Fruit fly (Drosophila melanogaster) whole organism, embryonic: ENCODE data around the gene CG10431.

Experiments
- Adf1 ChIP-seq: fragments of 200-800 bp; sonication (Bioruptor generic); IDR thresholded peaks from 2 replicates; pipeline ENCODE4 v1.3.6; 2022; ENCODE audit warnings: missing biosample characterization, missing genetic modification characterization
- Blimp-1 ChIP-seq: fragments of 200-800 bp; sonication (Bioruptor generic); optimal IDR thresholded peaks from 3 replicates; lab custom pipeline; 2018; ENCODE audit warnings: missing biosample characterization, missing genetic modification characterization, mild to moderate bottlenecking, moderate library complexity, missing genetic modification reagents
- CG1024 ChIP-seq: fragments of 200-800 bp; sonication (Bioruptor generic); IDR thresholded peaks from 2 replicates; pipeline ENCODE4 v1.3.6; 2022; ENCODE audit warnings: missing biosample characterization, missing genetic modification characterization
- CG10431 ChIP-seq: fragments of 200-800 bp; sonication (Bioruptor generic); optimal IDR thresholded peaks from 3 replicates; lab custom pipeline; 2018; ENCODE audit warnings: missing biosample characterization, mild to moderate bottlenecking, missing genetic modification characterization
- CG10979 ChIP-seq: fragments of 200-800 bp; sonication (Bioruptor generic); optimal IDR thresholded peaks from 2 replicates; lab custom pipeline; 2018; ENCODE audit warnings: missing biosample characterization, mild to moderate bottlenecking, missing genetic modification characterization, moderate library complexity
- CG11093 ChIP-seq: fragments of 200-800 bp; sonication (Bioruptor generic); IDR thresholded peaks from 3 replicates; pipeline ENCODE4 v1.3.6; 2022; ENCODE audit warnings: missing biosample characterization, missing genetic modification characterization
- CG12219 ChIP-seq: fragments of 200-800 bp; sonication (Bioruptor generic); optimal IDR thresholded peaks from 3 replicates; lab custom pipeline; 2018; ENCODE audit warnings: missing biosample characterization, mild to moderate bottlenecking, missing genetic modification characterization
- CG17802 ChIP-seq: fragments of 200-800 bp; sonication (Bioruptor generic); optimal IDR thresholded peaks from 2 replicates; lab custom pipeline; 2018; ENCODE audit warnings: missing biosample characterization, mild to moderate bottlenecking, missing genetic modification characterization, moderate library complexity
- CG18262 ChIP-seq: fragments of 200-800 bp; optimal IDR thresholded peaks from 3 replicates; lab custom pipeline; 2019; ENCODE audit warnings: missing biosample characterization, mild to moderate bottlenecking, missing genetic modification characterization, moderate library complexity
- CG18619 ChIP-seq: fragments of 200-800 bp; sonication (Bioruptor generic); optimal IDR thresholded peaks from 3 replicates; lab custom pipeline; 2017; ENCODE audit warnings: missing biosample characterization, mild to moderate bottlenecking, missing genetic modification characterization
- CG32767 ChIP-seq: fragments of 200-800 bp; sonication (Bioruptor generic); IDR thresholded peaks from 2 replicates; pipeline ENCODE4 v1.3.6; 2022; ENCODE audit warnings: missing biosample characterization, missing genetic modification characterization
- CG32772 ChIP-seq: fragments of 200-800 bp; sonication (Bioruptor generic); IDR thresholded peaks from 2 replicates; pipeline ENCODE4 v1.3.6; 2022; ENCODE audit warnings: missing biosample characterization, missing genetic modification characterization
- CG3995 ChIP-seq: fragments of 200-800 bp; sonication (Bioruptor generic); optimal IDR thresholded peaks from 3 replicates; lab custom pipeline; 2016; ENCODE audit warnings: missing biosample characterization, missing genetic modification characterization
- CG6813 ChIP-seq: fragments of 200-800 bp; sonication (Bioruptor generic); optimal IDR thresholded peaks from 2 replicates; lab custom pipeline; 2017; ENCODE audit warnings: missing biosample characterization, missing genetic modification characterization, mild to moderate bottlenecking, moderate library complexity, missing genetic modification reagents
- CG8359 ChIP-seq: fragments of 200-800 bp; sonication (Bioruptor generic); optimal IDR thresholded peaks from 2 replicates; lab custom pipeline; 2017; ENCODE audit warnings: missing biosample characterization, mild to moderate bottlenecking, missing genetic modification characterization, borderline replicate concordance
- CG8388 ChIP-seq: fragments of 200-800 bp; sonication (Bioruptor generic); optimal IDR thresholded peaks from 2 replicates; lab custom pipeline; 2019; ENCODE audit warnings: missing biosample characterization, mild to moderate bottlenecking, missing genetic modification characterization, moderate library complexity
- CG8924 ChIP-seq: fragments of 200-800 bp; optimal IDR thresholded peaks from 3 replicates; lab custom pipeline; 2019; ENCODE audit warnings: missing biosample characterization, mild to moderate bottlenecking, missing genetic modification characterization, moderate library complexity
- CG9797 ChIP-seq: fragments of 200-800 bp; sonication (Bioruptor generic); optimal IDR thresholded peaks from 3 replicates; lab custom pipeline; 2018; ENCODE audit warnings: missing biosample characterization, mild to moderate bottlenecking, missing genetic modification characterization
- Doc3 ChIP-seq: fragments of 200-800 bp; sonication (Bioruptor generic); IDR thresholded peaks from 3 replicates; pipeline ENCODE4 v1.3.6; 2022; ENCODE audit warnings: missing biosample characterization, missing genetic modification characterization; ENCODE audit not compliant: partially characterized antibody
- E2f2 ChIP-seq: fragments of 200-800 bp; sonication (Bioruptor generic); IDR thresholded peaks from 2 replicates; pipeline ENCODE4 v1.3.6; 2022; ENCODE audit warnings: missing biosample characterization, missing genetic modification characterization
- ERR ChIP-seq: fragments of 200-800 bp; sonication (Bioruptor generic); optimal IDR thresholded peaks from 2 replicates; lab custom pipeline; 2016; ENCODE audit warnings: missing biosample characterization, missing genetic modification characterization
- Hand ChIP-seq: fragments of 200-800 bp; sonication (Bioruptor generic); optimal IDR thresholded peaks from 2 replicates; lab custom pipeline; 2017; ENCODE audit warnings: mild to moderate bottlenecking, missing biosample characterization, missing genetic modification reagents, missing genetic modification characterization
- Hmx ChIP-seq: fragments of 200-800 bp; sonication (Bioruptor generic); optimal IDR thresholded peaks from 2 replicates; lab custom pipeline; 2016; ENCODE audit warnings: missing biosample characterization, missing genetic modification characterization
- MTF-1 ChIP-seq: fragments of 200-800 bp; sonication (Bioruptor generic); optimal IDR thresholded peaks from 2 replicates; lab custom pipeline; 2018; ENCODE audit warnings: missing biosample characterization, mild to moderate bottlenecking, missing genetic modification characterization, borderline replicate concordance
- Oli ChIP-seq: fragments of 200-800 bp; sonication (Bioruptor generic); optimal IDR thresholded peaks from 2 replicates; lab custom pipeline; 2018; ENCODE audit warnings: missing biosample characterization, mild to moderate bottlenecking, missing genetic modification characterization, moderate library complexity
- Ssrp ChIP-seq: fragments of 200-800 bp; sonication (Bioruptor generic); optimal IDR thresholded peaks from 2 replicates; lab custom pipeline; 2018; ENCODE audit warnings: missing biosample characterization, mild to moderate bottlenecking, missing genetic modification characterization, moderate library complexity
- Xbp1 ChIP-seq: fragments of 200-800 bp; sonication (Bioruptor generic); optimal IDR thresholded peaks from 3 replicates; lab custom pipeline; 2016; ENCODE audit warnings: missing biosample characterization, mild to moderate bottlenecking, missing genetic modification characterization
- ato ChIP-seq: fragments of 200-800 bp; sonication (Bioruptor generic); IDR thresholded peaks from 2 replicates; pipeline ENCODE4 v1.3.6; 2022; ENCODE audit warnings: missing biosample characterization, missing genetic modification characterization; ENCODE audit not compliant: partially characterized antibody
- bcd ChIP-seq: fragments of 200-800 bp; sonication (Bioruptor generic); optimal IDR thresholded peaks from 2 replicates; lab custom pipeline; 2017; ENCODE audit warnings: missing biosample characterization, mild to moderate bottlenecking, missing genetic modification characterization
- caup ChIP-seq: fragments of 200-800 bp; sonication (Bioruptor generic); optimal IDR thresholded peaks from 3 replicates; lab custom pipeline; 2017; ENCODE audit warnings: missing biosample characterization, mild to moderate bottlenecking, missing genetic modification characterization, moderate library complexity; ENCODE audit not compliant: severe bottlenecking
- chinmo ChIP-seq: fragments of 200-800 bp; sonication (Bioruptor generic); IDR thresholded peaks from 4 replicates; pipeline ENCODE4 v1.3.6; 2022; ENCODE audit warnings: missing biosample characterization, missing genetic modification characterization; ENCODE audit not compliant: partially characterized antibody
- disco-r ChIP-seq: fragments of 200-800 bp; sonication (Bioruptor generic); optimal IDR thresholded peaks from 2 replicates; lab custom pipeline; 2016; ENCODE audit warnings: missing biosample characterization, missing genetic modification characterization
- en ChIP-seq: fragments of 200-800 bp; sonication (Bioruptor generic); optimal IDR thresholded peaks from 2 replicates; lab custom pipeline; 2016; ENCODE audit warnings: missing biosample characterization, missing genetic modification characterization
- eve ChIP-seq, 2 experiments: fragments of >200 bp; optimal IDR thresholded peaks; 2 replicates each; lab custom pipeline; 2017; ENCODE audit warnings: missing biosample characterization in 2 of 2, missing genetic modification characterization in 2 of 2
- fu2 ChIP-seq: fragments of 200-800 bp; sonication (Bioruptor generic); optimal IDR thresholded peaks from 2 replicates; lab custom pipeline; 2016; ENCODE audit warnings: missing biosample characterization, missing genetic modification characterization
- gcm ChIP-seq: fragments of 200-800 bp; sonication (Bioruptor generic); optimal IDR thresholded peaks from 2 replicates; lab custom pipeline; 2019; ENCODE audit warnings: missing biosample characterization, mild to moderate bottlenecking, missing genetic modification characterization, moderate library complexity
- h ChIP-seq: fragments of >200 bp; optimal IDR thresholded peaks from 2 replicates; lab custom pipeline; 2017
- jumu ChIP-seq: fragments of 200-800 bp; sonication (Bioruptor generic); optimal IDR thresholded peaks from 3 replicates; lab custom pipeline; 2016; ENCODE audit warnings: missing biosample characterization, missing genetic modification characterization
- lola ChIP-seq, 3 experiments: fragments of >200 bp in 2 of 3; fragments of 200-800 bp in 1 of 3; sonication (Bioruptor generic) in 1 of 3; optimal IDR thresholded peaks; 2 replicates each; lab custom pipeline; 2017 to 2019; ENCODE audit warnings: missing biosample characterization in 3 of 3, missing genetic modification characterization in 3 of 3, mild to moderate bottlenecking in 1 of 3, moderate library complexity in 1 of 3
- nerfin-2 ChIP-seq: fragments of 200-800 bp; sonication (Bioruptor generic); IDR thresholded peaks from 2 replicates; pipeline ENCODE4 v1.3.6; 2022; ENCODE audit warnings: missing biosample characterization, missing genetic modification characterization; ENCODE audit not compliant: partially characterized antibody
- rib ChIP-seq: fragments of 200-800 bp; sonication (Bioruptor generic); IDR thresholded peaks from 2 replicates; pipeline ENCODE4 v1.3.6; 2022; ENCODE audit warnings: missing biosample characterization, missing genetic modification characterization
- row ChIP-seq: fragments of 200-800 bp; sonication (Bioruptor generic); IDR thresholded peaks from 3 replicates; pipeline ENCODE4 v1.3.6; 2022; ENCODE audit warnings: missing biosample characterization, missing genetic modification characterization
- sens-2 ChIP-seq: fragments of 200-800 bp; sonication (Bioruptor generic); IDR thresholded peaks from 2 replicates; pipeline ENCODE4 v1.3.6; 2022; ENCODE audit warnings: missing biosample characterization, missing genetic modification characterization
- sim ChIP-seq: fragments of 200-800 bp; sonication (Bioruptor generic); IDR thresholded peaks from 2 replicates; pipeline ENCODE4 v1.3.6; 2022; ENCODE audit warnings: missing biosample characterization, missing genetic modification characterization
- unc-4 ChIP-seq: fragments of 200-800 bp; sonication (Bioruptor generic); IDR thresholded peaks from 2 replicates; pipeline ENCODE4 v1.3.6; 2022; ENCODE audit warnings: missing biosample characterization, missing genetic modification characterization; ENCODE audit not compliant: partially characterized antibody
- wdn ChIP-seq: fragments of 200-800 bp; sonication (Bioruptor generic); IDR thresholded peaks from 2 replicates; pipeline ENCODE4 v1.3.6; 2022; ENCODE audit warnings: missing biosample characterization, missing genetic modification characterization
- zen ChIP-seq: fragments of 200-800 bp; sonication (Bioruptor generic); optimal IDR thresholded peaks from 3 replicates; lab custom pipeline; 2018; ENCODE audit warnings: missing biosample characterization, mild to moderate bottlenecking, missing genetic modification characterization, moderate library complexity
- zf30C ChIP-seq: fragments of 200-800 bp; sonication (Bioruptor generic); optimal IDR thresholded peaks from 3 replicates; lab custom pipeline; 2018; ENCODE audit warnings: missing biosample characterization, mild to moderate bottlenecking, missing genetic modification characterization
- zfh1 ChIP-seq: fragments of 200-800 bp; sonication (Bioruptor generic); IDR thresholded peaks from 3 replicates; pipeline ENCODE4 v1.3.6; 2022; ENCODE audit warnings: missing biosample characterization, missing genetic modification characterization

The CG10431 gene

DNA sequence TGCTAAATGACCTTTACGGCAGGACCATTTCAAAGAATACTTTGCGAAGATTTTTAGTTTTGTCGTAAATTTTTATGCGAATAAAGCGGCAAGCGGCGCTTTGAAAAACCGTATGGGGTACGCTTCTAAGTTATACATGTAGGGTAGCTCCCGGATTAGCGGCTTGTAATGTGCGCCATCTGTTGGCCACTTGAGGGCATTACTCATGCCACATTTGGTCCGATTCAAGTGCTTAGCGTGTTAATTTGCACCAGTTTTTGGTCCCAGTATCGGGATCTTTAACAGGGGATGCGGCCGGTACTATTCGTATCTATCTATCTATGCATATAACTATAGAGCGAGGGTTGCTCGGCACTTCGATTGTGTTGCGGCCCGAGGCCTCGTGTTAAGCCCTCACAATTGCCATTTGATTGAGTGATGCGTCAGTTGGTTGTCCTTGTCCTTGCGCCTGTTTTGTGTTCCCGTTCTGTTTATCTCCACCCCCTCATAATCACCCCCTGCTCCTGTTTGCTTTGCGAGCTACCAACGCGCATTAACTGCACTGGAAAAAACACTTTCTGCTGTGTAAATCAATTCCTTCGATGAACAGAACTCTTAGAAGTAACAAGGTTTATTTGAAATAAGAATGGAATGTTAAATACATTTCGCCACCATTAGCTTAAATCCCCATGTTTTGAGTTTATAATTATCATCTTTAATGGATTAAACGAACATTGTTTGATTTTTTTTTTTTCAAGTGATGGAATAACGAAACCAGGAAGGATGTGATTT, 44.0 kb upstream of the CG10431 start (continued):
- TF ChIP-seq CG1024 (no peak), CG10979 (peak; percentile 72), CG32767 (GFP tag; lab: Robert Waterston, UW) (no peak), CG6813 (GFP tag; lab: Kevin White, UChicago) (no peak), E2f2 (GFP tag; lab: Robert Waterston, UW) (no peak), sens-2 (GFP tag; lab: Robert Waterston, UW) (no peak), Blimp-1 (GFP tag; lab: Kevin White, UChicago) (peak; percentile 58), CG18619 (GFP tag; lab: Kevin White, UChicago) (no peak), Oli (peak; percentile 6), Adf1 (GFP tag; lab: Robert Waterston, UW) (no peak), chinmo (no peak), unc-4 (GFP tag; lab: Robert Waterston, UW) (no peak), caup (GFP tag; lab: Kevin White, UChicago) (no peak), en (no peak), row (GFP tag; lab: Robert Waterston, UW) (peak; percentile 28; the same call in 1 of the 3 replicates), zf30C (GFP tag; lab: Kevin White, UChicago) (peak; percentile 67), eve (GFP tag; optimal IDR thresholded peaks at IDR 0.05; lab: Kevin White, UChicago) (peak in 1 of 2 experiments; percentile 20), h (lab: Kevin White, UChicago) (no peak), jumu (GFP tag; lab: Kevin White, UChicago) (peak; percentile 25), Xbp1 (GFP tag; lab: Kevin White, UChicago) (no peak), zen (peak; percentile 19), rib (no peak), bcd (no peak), Hmx (no peak), fu2 (no peak), CG17802 (tag; lab: Kevin White, UChicago) (peak; percentile 20), CG11093 (no peak), disco-r (GFP tag; lab: Kevin White, UChicago) (no peak), wdn (no peak), CG18262 (tag; lab: Kevin White, UChicago) (peak; percentile 67), CG3995 (no peak), Hand (GFP tag; lab: Kevin White, UChicago) (no peak), CG10431 (GFP tag; lab: Kevin White, UChicago) (no peak), CG8388 (GFP tag; lab: Kevin White, UChicago) (peak; percentile 27), gcm (no peak), ERR (GFP tag; lab: Kevin White, UChicago) (no peak), zfh1 (GFP tag; lab: Robert Waterston, UW) (no peak), ato (GFP tag; lab: Robert Waterston, UW) (0 out of 2 replicates have a peak, but pooled peaks have one; percentile 22), CG32772 (GFP tag; lab: Robert Waterston, UW) (no peak), Doc3 (GFP tag; lab: Robert Waterston, UW) (no peak), CG9797 (GFP tag; lab: Kevin White, UChicago) (no peak), lola (GFP tag; optimal IDR thresholded peaks at IDR 0.05; lab: Kevin White, UChicago) (peak in 1 of 3 experiments; percentile 77), MTF-1 (GFP tag; lab: Kevin White, UChicago) (no peak), CG8359 (GFP tag; lab: Kevin White, UChicago) (no peak), Ssrp (tag; lab: Kevin White, UChicago) (peak; percentile 19), CG12219 (GFP tag; lab: Kevin White, UChicago) (peak; percentile 15), nerfin-2 (GFP tag; lab: Robert Waterston, UW) (no peak), CG8924 (tag; lab: Kevin White, UChicago) (peak; percentile 11), sim (GFP tag; lab: Robert Waterston, UW) (no peak)
